Fruit fly (Drosophila melanogaster): ENCODE results near the gene CG7488.
A peak's percentile ranks its signal among the peaks of the same experiment; 100 is the strongest.

The CG7488 gene

DNA sequence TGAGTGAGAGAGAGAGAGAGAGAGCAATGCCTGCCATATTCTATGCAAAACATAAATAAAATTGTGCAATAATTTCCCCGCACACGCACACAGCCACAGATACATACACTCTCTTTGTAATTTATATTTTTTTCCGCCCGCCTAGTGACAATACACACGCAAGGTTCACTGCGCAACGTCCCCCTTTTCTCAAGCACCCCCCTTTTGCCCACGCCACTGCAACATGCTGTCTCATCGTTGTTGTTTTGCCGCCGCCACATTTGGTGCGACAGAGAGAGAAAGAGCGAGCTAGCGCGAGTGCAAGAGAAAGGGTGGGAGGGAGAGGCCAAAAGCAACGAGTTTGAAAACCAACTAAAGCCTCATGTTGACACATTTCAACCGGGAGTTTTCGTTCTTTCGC lies 16.9 kb downstream of the CG7488 start (continued):
- TF ChIP-seq CG18011 (GFP tag; optimal IDR thresholded peaks at IDR 0.05) (no peak), CG4404 (GFP tag; IDR thresholded peaks at IDR 0.05) (no peak), CG11696 (GFP tag; IDR thresholded peaks at IDR 0.05) (peak; percentile 42; the same call in 1 of the 2 replicates), fru (optimal IDR thresholded peaks at IDR 0.05) (no peak), ems (GFP tag; optimal IDR thresholded peaks at IDR 0.05) (peak; percentile 61), slp2 (GFP tag; optimal IDR thresholded peaks at IDR 0.05) (peak; percentile 53), CG10274 (GFP tag; optimal IDR thresholded peaks at IDR 0.05) (no peak), hth (optimal IDR thresholded peaks at IDR 0.05) (no peak), Dip2 (GFP tag; IDR thresholded peaks at IDR 0.05) (no peak), gsb (GFP tag; IDR thresholded peaks at IDR 0.05) (peak; percentile 65), CG5245 (GFP tag; optimal IDR thresholded peaks at IDR 0.05) (peak; percentile 29), PHDP (tag; optimal IDR thresholded peaks at IDR 0.05) (peak; percentile 38), CG13296 (GFP tag; optimal IDR thresholded peaks at IDR 0.05) (peak; percentile 30), Myb (GFP tag; optimal IDR thresholded peaks at IDR 0.05) (peak; percentile 51), CG17802 (tag; optimal IDR thresholded peaks at IDR 0.05) (no peak), Hr78 (GFP tag; optimal IDR thresholded peaks at IDR 0.05) (peak in 1 of 2 experiments; percentile 11), sqz (GFP tag; optimal IDR thresholded peaks at IDR 0.05) (peak; percentile 68), CG8290 (GFP tag; optimal IDR thresholded peaks at IDR 0.05) (no peak), CG8290 (tag; optimal IDR thresholded peaks at IDR 0.05) (peak in 1 of 2 experiments; percentile 77), CG10366 (GFP tag; IDR thresholded peaks at IDR 0.05) (peak; percentile 72), h (optimal IDR thresholded peaks at IDR 0.05) (no peak), kah (GFP tag; optimal IDR thresholded peaks at IDR 0.05) (no peak), CG12155 (GFP tag; optimal IDR thresholded peaks at IDR 0.05) (peak; percentile 94), YL-1 (GFP tag; optimal IDR thresholded peaks at IDR 0.05) (peak; percentile 29), Kr (GFP tag; optimal IDR thresholded peaks at IDR 0.05) (no peak), CG7928 (GFP tag; optimal IDR thresholded peaks at IDR 0.05) (no peak), fd96Cb (tag; optimal IDR thresholded peaks at IDR 0.05) (no peak), CG12071 (GFP tag; optimal IDR thresholded peaks at IDR 0.05) (no peak), Atf-2 (GFP tag; optimal IDR thresholded peaks at IDR 0.05) (peak; percentile 21), Antp (GFP tag; optimal IDR thresholded peaks at IDR 0.05) (peak; percentile 76), CG9797 (GFP tag; optimal IDR thresholded peaks at IDR 0.05) (no peak), CG8281 (tag; optimal IDR thresholded peaks at IDR 0.05) (no peak), jumu (GFP tag; optimal IDR thresholded peaks at IDR 0.05) (peak; percentile 33), Bdp1 (GFP tag; optimal IDR thresholded peaks at IDR 0.05) (peak; percentile 51), phol (tag; optimal IDR thresholded peaks at IDR 0.05) (peak; percentile 72), sug (tag; optimal IDR thresholded peaks at IDR 0.05) (peak; percentile 1), Sox102F (GFP tag; optimal IDR thresholded peaks at IDR 0.05) (no peak), Eip74EF (GFP tag; optimal IDR thresholded peaks at IDR 0.05) (no peak), hbn (GFP tag; IDR thresholded peaks at IDR 0.05; ENCODE audit: partially characterized antibody) (no peak), CG1647 (GFP tag; optimal IDR thresholded peaks at IDR 0.05) (peak; percentile 66), CG13894 (tag; optimal IDR thresholded peaks at IDR 0.05) (no peak), CG1233 (GFP tag; optimal IDR thresholded peaks at IDR 0.05) (peak; percentile 66), CG14441 (GFP tag; IDR thresholded peaks at IDR 0.05) (peak; percentile 82), amos (GFP tag; IDR thresholded peaks at IDR 0.05; ENCODE audit: partially characterized antibody) (no peak), CG15696 (tag; optimal IDR thresholded peaks at IDR 0.05) (peak; percentile 14), CG32532 (GFP tag; IDR thresholded peaks at IDR 0.05) (peak; percentile 68; the same call in 1 of the 2 replicates), Hmx (GFP tag; optimal IDR thresholded peaks at IDR 0.05) (no peak), CG34422 (GFP tag; IDR thresholded peaks at IDR 0.05) (peak; percentile 86), aop (GFP tag; IDR thresholded peaks at IDR 0.05) (0 out of 2 replicates have a peak, but pooled peaks have one; percentile 48), odd (GFP tag; optimal IDR thresholded peaks at IDR 0.05) (peak; percentile 7), B-H2 (GFP tag; optimal IDR thresholded peaks at IDR 0.05) (no peak), CTCF (GFP tag; optimal IDR thresholded peaks at IDR 0.05) (no peak), CG17328 (GFP tag; IDR thresholded peaks at IDR 0.05) (peak; percentile 63)

All from whole organism, embryonic.